Fruit fly (Drosophila melanogaster): ENCODE data around the gene CG10738.

Gene CG10738

DNA sequence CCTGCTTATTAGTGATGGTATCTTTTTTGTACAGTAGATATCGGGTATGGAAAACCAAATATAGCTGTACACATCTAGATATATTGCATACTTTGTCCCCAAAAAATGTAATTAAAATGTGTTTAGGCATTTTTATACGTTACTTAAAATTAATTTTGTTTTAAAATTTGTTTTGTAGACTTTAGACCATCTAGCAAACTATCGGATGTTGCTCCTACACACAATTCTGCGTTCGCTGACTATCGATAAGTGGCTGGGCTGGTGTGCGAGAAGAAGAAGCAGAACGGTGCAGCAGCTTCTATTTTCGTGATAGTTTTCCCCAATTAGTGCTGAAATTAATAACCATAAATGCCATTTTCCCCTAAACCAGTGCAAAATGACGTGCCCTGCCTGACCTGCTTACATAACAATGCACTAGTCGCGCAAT lies 62.6 kb downstream of the CG10738 start, which contains the start of the genes Vps36 and Liprin-beta (continued):
- TF ChIP-seq spab (GFP tag; optimal IDR thresholded peaks at IDR 0.05) (no peak), Hr38 (GFP tag; optimal IDR thresholded peaks at IDR 0.05) (peak; percentile 78), Eip75B (GFP tag; optimal IDR thresholded peaks at IDR 0.05) (no peak), dsx (GFP tag; optimal IDR thresholded peaks at IDR 0.05; ENCODE audit: poor library complexity, severe bottlenecking) (no peak), eg (GFP tag; IDR thresholded peaks at IDR 0.05) (peak; percentile 70; the same call in 2 of the 3 replicates), CG3919 (GFP tag; optimal IDR thresholded peaks at IDR 0.05) (peak; percentile 86), CG31627 (GFP tag; optimal IDR thresholded peaks at IDR 0.05) (peak; percentile 95)
